Worm (Caenorhabditis elegans) whole organism, L2 larva: ENCODE measurements around the gene srd-2.
A peak's percentile ranks its signal among the peaks of the same experiment; 100 is the strongest.

Experiments used
- C34F6.9 ChIP-seq: fragments of 150-350 bp; optimal IDR thresholded peaks from 2 replicates; lab custom pipeline; 2014; ENCODE audit warnings: missing biosample characterization, missing genetic modification characterization
- F13H6.1 ChIP-seq: sonication (generic microtip); optimal IDR thresholded peaks from 2 replicates; lab custom pipeline; 2016; ENCODE audit warnings: missing genetic modification characterization, missing compliant biosample characterization
- R02D3.7 ChIP-seq: fragments of 150-350 bp; optimal IDR thresholded peaks from 2 replicates; lab custom pipeline; 2014; ENCODE audit warnings: missing biosample characterization, missing genetic modification characterization
- Y55F3AM.14 ChIP-seq: fragments of 200-800 bp; sonication (Bioruptor generic); optimal IDR thresholded peaks from 2 replicates; lab custom pipeline; 2018; ENCODE audit warnings: mild to moderate bottlenecking, missing genetic modification characterization, missing compliant biosample characterization
- ZK546.5 ChIP-seq: sonication (generic microtip); optimal IDR thresholded peaks from 2 replicates; lab custom pipeline; 2017; ENCODE audit warnings: missing biosample characterization, missing genetic modification characterization
- alr-1 ChIP-seq: fragments of 150-350 bp; optimal IDR thresholded peaks from 2 replicates; lab custom pipeline; 2014; ENCODE audit warnings: missing biosample characterization, missing genetic modification characterization
- ama-1 ChIP-seq: fragments of 150-350 bp; optimal IDR thresholded peaks from 2 replicates; lab custom pipeline; 2018; ENCODE audit warnings: inconsistent platforms
- blmp-1 ChIP-seq: sonication (generic microtip); optimal IDR thresholded peaks from 2 replicates; lab custom pipeline; 2017; ENCODE audit warnings: missing genetic modification characterization, mild to moderate bottlenecking, missing compliant biosample characterization, antibody characterized with exemption, moderate library complexity; ENCODE audit not compliant: insufficient read depth
- ceh-16 ChIP-seq: fragments of 150-350 bp; optimal IDR thresholded peaks from 2 replicates; lab custom pipeline; 2014; ENCODE audit warnings: missing biosample characterization, missing genetic modification characterization
- ceh-82 ChIP-seq: fragments of 150-350 bp; optimal IDR thresholded peaks from 2 replicates; lab custom pipeline; 2014; ENCODE audit warnings: missing biosample characterization, missing genetic modification characterization
- egl-27 ChIP-seq: sonication (generic microtip); optimal IDR thresholded peaks from 3 replicates; lab custom pipeline; 2017; ENCODE audit warnings: missing biosample characterization, missing genetic modification reagents, missing genetic modification characterization
- elt-3 ChIP-seq: sonication (generic microtip); optimal IDR thresholded peaks from 2 replicates; lab custom pipeline; 2017; ENCODE audit warnings: missing biosample characterization, missing genetic modification characterization
- fos-1 ChIP-seq: fragments of 150-350 bp; optimal IDR thresholded peaks from 2 replicates; lab custom pipeline; 2014; ENCODE audit warnings: missing biosample characterization, missing genetic modification characterization
- gmeb-1 ChIP-seq: fragments of 150-350 bp; optimal IDR thresholded peaks from 2 replicates; lab custom pipeline; 2014; ENCODE audit warnings: missing biosample characterization, missing genetic modification characterization
- lin-11 ChIP-seq: fragments of 150-350 bp; sonication (generic microtip); optimal IDR thresholded peaks from 2 replicates; lab custom pipeline; 2014; ENCODE audit warnings: missing biosample characterization, missing genetic modification characterization, inconsistent platforms, mixed read lengths
- lin-13 ChIP-seq: fragments of 150-350 bp; optimal IDR thresholded peaks from 2 replicates; lab custom pipeline; 2014; ENCODE audit warnings: missing biosample characterization, missing genetic modification reagents, missing genetic modification characterization
- lin-39 ChIP-seq: fragments of 150-350 bp; optimal IDR thresholded peaks from 2 replicates; lab custom pipeline; 2014; ENCODE audit warnings: missing biosample characterization, missing genetic modification reagents, missing genetic modification characterization
- lsy-2 ChIP-seq, 2 experiments: fragments of 150-350 bp in 1 of 2; sonication (generic microtip) in 1 of 2; optimal IDR thresholded peaks; 2 replicates each; lab custom pipeline; 2014 to 2017; ENCODE audit warnings: missing biosample characterization in 2 of 2, missing genetic modification characterization in 2 of 2
- mab-5 ChIP-seq: fragments of 150-350 bp; optimal IDR thresholded peaks from 2 replicates; lab custom pipeline; 2014; ENCODE audit warnings: missing biosample characterization, missing genetic modification characterization
- mdl-1 ChIP-seq, 2 experiments: fragments of 150-350 bp in 1 of 2; sonication (generic microtip) in 1 of 2; optimal IDR thresholded peaks; 2 replicates each; lab custom pipeline; 2017; ENCODE audit warnings: missing biosample characterization in 2 of 2, missing genetic modification characterization in 2 of 2
- nhr-10 ChIP-seq: sonication (generic microtip); optimal IDR thresholded peaks from 2 replicates; lab custom pipeline; 2017; ENCODE audit warnings: missing biosample characterization, missing genetic modification characterization
- nhr-11 ChIP-seq: fragments of 150-350 bp; optimal IDR thresholded peaks from 2 replicates; lab custom pipeline; 2014; ENCODE audit warnings: missing biosample characterization, missing genetic modification characterization
- nhr-12 ChIP-seq: fragments of 150-350 bp; optimal IDR thresholded peaks from 2 replicates; lab custom pipeline; 2014; ENCODE audit warnings: missing biosample characterization, missing genetic modification characterization
- nhr-129 ChIP-seq: fragments of 150-350 bp; optimal IDR thresholded peaks from 2 replicates; lab custom pipeline; 2014; ENCODE audit warnings: missing biosample characterization, missing genetic modification characterization
- nhr-21 ChIP-seq: fragments of 150-350 bp; optimal IDR thresholded peaks from 2 replicates; lab custom pipeline; 2014; ENCODE audit warnings: missing biosample characterization, missing genetic modification characterization
- nhr-23 ChIP-seq: fragments of 150-350 bp; optimal IDR thresholded peaks from 2 replicates; lab custom pipeline; 2014; ENCODE audit warnings: missing biosample characterization, missing genetic modification reagents, missing genetic modification characterization
- nhr-25 ChIP-seq: fragments of 150-350 bp; sonication (generic microtip); optimal IDR thresholded peaks from 3 replicates; lab custom pipeline; 2014; ENCODE audit warnings: missing biosample characterization, missing genetic modification characterization
- nhr-77 ChIP-seq: fragments of 150-350 bp; optimal IDR thresholded peaks from 2 replicates; lab custom pipeline; 2014; ENCODE audit warnings: missing biosample characterization, missing genetic modification characterization
- skn-1 ChIP-seq: sonication (generic microtip); optimal IDR thresholded peaks from 2 replicates; lab custom pipeline; 2017; ENCODE audit warnings: missing biosample characterization, missing genetic modification characterization
- sma-3 ChIP-seq: sonication (generic microtip); optimal IDR thresholded peaks from 2 replicates; lab custom pipeline; 2016; ENCODE audit warnings: missing genetic modification reagents, missing genetic modification characterization, missing compliant biosample characterization
- sma-9 ChIP-seq, 2 experiments: fragments of 150-350 bp in 1 of 2; sonication (generic microtip) in 1 of 2; optimal IDR thresholded peaks; 2 replicates each; lab custom pipeline; 2014 to 2016; ENCODE audit warnings: missing genetic modification characterization in 2 of 2, mild to moderate bottlenecking in 1 of 2, missing biosample characterization in 1 of 2, missing compliant biosample characterization in 1 of 2, missing genetic modification reagents in 1 of 2, moderate library complexity in 1 of 2
- unc-55 ChIP-seq: fragments of 150-350 bp; sonication (generic microtip); optimal IDR thresholded peaks from 3 replicates; lab custom pipeline; 2014; ENCODE audit warnings: missing biosample characterization, missing genetic modification reagents, missing genetic modification characterization
- unc-62 ChIP-seq: fragments of 150-350 bp; optimal IDR thresholded peaks from 2 replicates; lab custom pipeline; 2014; ENCODE audit warnings: missing biosample characterization, missing genetic modification reagents, missing genetic modification characterization
- ztf-1 ChIP-seq: fragments of 200-800 bp; sonication (Bioruptor generic); conservative IDR thresholded peaks from 2 replicates; pipeline ENCODE4 v1.3.6; 2022; ENCODE audit warnings: missing genetic modification characterization, missing compliant biosample characterization
- ztf-11 ChIP-seq: sonication (generic microtip); optimal IDR thresholded peaks from 2 replicates; lab custom pipeline; 2017; ENCODE audit warnings: missing biosample characterization, missing genetic modification characterization
- ztf-4 ChIP-seq: fragments of 150-350 bp; optimal IDR thresholded peaks from 2 replicates; lab custom pipeline; 2014; ENCODE audit warnings: missing biosample characterization, missing genetic modification characterization

srd-2 gene

ce11 chrII:10194605-10195004 is 6.9 kb upstream of the srd-2 start, which contains the start of gene srb-6:
Gene srb-6, plus strand, starts transcription at chrII:10194905.
- no peak for TF ChIP-seq alr-1
- TF ChIP-seq ztf-4 (tag; lab: Kevin White, UChicago) = no peak
- TF ChIP-seq egl-27 (tag; lab: Kevin White, UChicago) = no peak
- no peak for TF ChIP-seq skn-1
- TF ChIP-seq nhr-129 (tag; lab: Kevin White, UChicago) = no peak
- no peak for TF ChIP-seq ZK546.5 (tag; lab: Kevin White, UChicago)
- no peak for TF ChIP-seq nhr-12 (tag; lab: Kevin White, UChicago)
- TF ChIP-seq nhr-77 (tag; lab: Kevin White, UChicago) = no peak
- TF ChIP-seq ztf-1 (GFP tag; lab: Robert Waterston, UW) = no peak

- TF ChIP-seq skn-1 = no peak
- TF ChIP-seq nhr-23 (tag; lab: Kevin White, UChicago) = no peak
- TF ChIP-seq nhr-77 (tag; lab: Kevin White, UChicago) = no peak
- no peak for TF ChIP-seq nhr-21
- no peak for TF ChIP-seq ceh-16
- no peak for TF ChIP-seq ztf-4 (tag; lab: Kevin White, UChicago)
These were observed 4.5 kb upstream of the srd-2 start, which contains the start of gene R05H5.7 for ce11 chrII:10192207-10192606. Gene R05H5.7, plus strand, starts transcription at chrII:10192507.

ce11 chrII:10189369-10189768 is 1.7 kb upstream of the srd-2 start, which contains the start of gene cdc-25.4:
Gene cdc-25.4, minus strand, starts transcription at chrII:10189469.
- TF ChIP-seq ZK546.5 (tag; lab: Kevin White, UChicago) (no peak), ama-1 (lab: Kevin White, UChicago) (no peak), unc-62 (GFP tag; lab: Kevin White, UChicago) (no peak), skn-1 (no peak), blmp-1 (tag; lab: Kevin White, UChicago) (no peak), sma-3 (GFP tag; lab: Kevin White, UChicago) (no peak), ceh-16 (no peak), elt-3 (tag; lab: Kevin White, UChicago) (no peak), R02D3.7 (tag; lab: Kevin White, UChicago) (no peak), lsy-2 (tag; optimal IDR thresholded peaks at IDR 0.05; lab: Kevin White, UChicago) (no peak), ceh-82 (tag; lab: Kevin White, UChicago) (no peak)

- TF ChIP-seq mdl-1 (tag; optimal IDR thresholded peaks at IDR 0.05; lab: Kevin White, UChicago) (no peak), egl-27 (tag; lab: Kevin White, UChicago) (no peak), ZK546.5 (tag; lab: Kevin White, UChicago) (no peak), nhr-25 (tag; lab: Kevin White, UChicago) (no peak), mab-5 (no peak), gmeb-1 (tag; lab: Kevin White, UChicago) (no peak), ztf-11 (tag; lab: Kevin White, UChicago) (no peak), ztf-4 (tag; lab: Kevin White, UChicago) (no peak), nhr-11 (tag; lab: Kevin White, UChicago) (no peak), sma-3 (GFP tag; lab: Kevin White, UChicago) (no peak), nhr-10 (tag; lab: Kevin White, UChicago) (no peak)
These were observed 5.1 kb downstream of the srd-2 start, which contains the start of gene srd-1 for ce11 chrII:10182634-10183033. Gene srd-1, minus strand, starts transcription at chrII:10182734.

- TF ChIP-seq Y55F3AM.14 (GFP tag; lab: Kevin White, UChicago) (no peak), ZK546.5 (tag; lab: Kevin White, UChicago) (no peak), lin-11 (tag; lab: Kevin White, UChicago) (peak; percentile 37), ztf-11 (tag; lab: Kevin White, UChicago) (no peak), blmp-1 (tag; lab: Kevin White, UChicago) (peak; percentile 68), fos-1 (tag; lab: Kevin White, UChicago) (peak; percentile 38), lsy-2 (tag; optimal IDR thresholded peaks at IDR 0.05; lab: Kevin White, UChicago) (peak; percentile 61 to 96), lin-13 (GFP tag; lab: Kevin White, UChicago) (peak; percentile 98), unc-55 (peak; percentile 71), nhr-129 (tag; lab: Kevin White, UChicago) (peak; percentile 47), nhr-21 (peak; percentile 44), ceh-16 (no peak), sma-3 (GFP tag; lab: Kevin White, UChicago) (peak; percentile 24), lin-39 (tag; lab: Kevin White, UChicago) (no peak), F13H6.1 (no peak), C34F6.9 (peak; percentile 76), sma-9 (GFP tag; optimal IDR thresholded peaks at IDR 0.05; lab: Kevin White, UChicago) (peak; percentile 48), sma-9 (tag; optimal IDR thresholded peaks at IDR 0.05; lab: Kevin White, UChicago) (no peak)
- TF ChIP-seq, all 48 proteins: peak for 11
These were observed 13.4 kb downstream of the srd-2 start, which contains the start of gene F33H1.4 for ce11 chrII:10174338-10174737. Gene F33H1.4, plus strand, starts transcription at chrII:10174648.
